Worm (Caenorhabditis elegans) whole organism, early embryonic: ENCODE results near the gene snr-4.
A peak's percentile ranks its signal among the peaks of the same experiment; 100 is the strongest.

Experiments used
- B0310.2 ChIP-seq: sonication (generic microtip); optimal IDR thresholded peaks from 2 replicates; lab custom pipeline; 2016; ENCODE audit warnings: mild to moderate bottlenecking, missing genetic modification characterization, missing compliant biosample characterization
- F13C5.2 ChIP-seq: sonication (generic microtip); optimal IDR thresholded peaks from 2 replicates; lab custom pipeline; 2017; ENCODE audit warnings: mild to moderate bottlenecking, missing genetic modification characterization, inconsistent platforms, missing compliant biosample characterization
- aly-1 ChIP-seq: sonication (generic microtip); optimal IDR thresholded peaks from 2 replicates; lab custom pipeline; 2016; ENCODE audit warnings: missing genetic modification characterization, missing compliant biosample characterization
- ama-1 ChIP-seq: fragments of 150-350 bp; optimal IDR thresholded peaks from 2 replicates; lab custom pipeline; 2014
- ceh-13 ChIP-seq: fragments of 200-800 bp; sonication (Bioruptor generic); optimal IDR thresholded peaks from 2 replicates; lab custom pipeline; 2018; ENCODE audit warnings: mild to moderate bottlenecking, missing genetic modification characterization, missing compliant biosample characterization
- ceh-36 ChIP-seq: sonication (generic microtip); optimal IDR thresholded peaks from 2 replicates; lab custom pipeline; 2016; ENCODE audit warnings: missing genetic modification characterization, inconsistent platforms, missing compliant biosample characterization
- ets-7 ChIP-seq: sonication (generic microtip); optimal IDR thresholded peaks from 2 replicates; lab custom pipeline; 2016; ENCODE audit warnings: missing genotype, missing genetic modification characterization, missing compliant biosample characterization
- flt-1 ChIP-seq: fragments of 200-800 bp; sonication (Bioruptor generic); IDR thresholded peaks from 2 replicates; pipeline ENCODE4 v1.3.6; 2022; ENCODE audit warnings: missing genetic modification characterization, missing compliant biosample characterization
- hmbx-1 ChIP-seq: sonication (generic microtip); optimal IDR thresholded peaks from 2 replicates; lab custom pipeline; 2016; ENCODE audit warnings: mild to moderate bottlenecking, missing genetic modification characterization, missing compliant biosample characterization
- hmg-4 ChIP-seq: fragments of 200-800 bp; sonication (Bioruptor generic); optimal IDR thresholded peaks from 2 replicates; lab custom pipeline; 2018; ENCODE audit warnings: mild to moderate bottlenecking, missing genetic modification characterization, missing compliant biosample characterization
- hnd-1 ChIP-seq: sonication (generic microtip); optimal IDR thresholded peaks from 2 replicates; lab custom pipeline; 2016; ENCODE audit warnings: missing genetic modification characterization, missing compliant biosample characterization
- pes-1 ChIP-seq: fragments of 200-800 bp; sonication (Bioruptor generic); IDR thresholded peaks from 2 replicates; pipeline ENCODE4 v1.3.6; 2022; ENCODE audit warnings: missing genetic modification reagents, missing genetic modification characterization, missing compliant biosample characterization
- scrt-1 ChIP-seq: fragments of 200-800 bp; sonication (Bioruptor generic); IDR thresholded peaks from 2 replicates; pipeline ENCODE4 v1.3.6; 2022; ENCODE audit warnings: missing genetic modification characterization, missing compliant biosample characterization
- sea-1 ChIP-seq: fragments of 200-800 bp; sonication (Bioruptor generic); conservative IDR thresholded peaks from 2 replicates; pipeline ENCODE4 v1.3.6; 2022; ENCODE audit warnings: missing genetic modification characterization, missing compliant biosample characterization
- tbx-11 ChIP-seq: fragments of 200-800 bp; sonication (Bioruptor generic); IDR thresholded peaks from 2 replicates; pipeline ENCODE4 v1.3.6; 2022; ENCODE audit warnings: missing genetic modification characterization, missing compliant biosample characterization
- tbx-37 ChIP-seq: fragments of 200-800 bp; sonication (Bioruptor generic); conservative IDR thresholded peaks from 2 replicates; pipeline ENCODE4 v1.3.6; 2022; ENCODE audit warnings: missing genetic modification reagents, missing genetic modification characterization, missing compliant biosample characterization
- tra-4 ChIP-seq: sonication (generic microtip); optimal IDR thresholded peaks from 2 replicates; lab custom pipeline; 2017; ENCODE audit warnings: missing genetic modification characterization, missing compliant biosample characterization

The snr-4 gene

DNA sequence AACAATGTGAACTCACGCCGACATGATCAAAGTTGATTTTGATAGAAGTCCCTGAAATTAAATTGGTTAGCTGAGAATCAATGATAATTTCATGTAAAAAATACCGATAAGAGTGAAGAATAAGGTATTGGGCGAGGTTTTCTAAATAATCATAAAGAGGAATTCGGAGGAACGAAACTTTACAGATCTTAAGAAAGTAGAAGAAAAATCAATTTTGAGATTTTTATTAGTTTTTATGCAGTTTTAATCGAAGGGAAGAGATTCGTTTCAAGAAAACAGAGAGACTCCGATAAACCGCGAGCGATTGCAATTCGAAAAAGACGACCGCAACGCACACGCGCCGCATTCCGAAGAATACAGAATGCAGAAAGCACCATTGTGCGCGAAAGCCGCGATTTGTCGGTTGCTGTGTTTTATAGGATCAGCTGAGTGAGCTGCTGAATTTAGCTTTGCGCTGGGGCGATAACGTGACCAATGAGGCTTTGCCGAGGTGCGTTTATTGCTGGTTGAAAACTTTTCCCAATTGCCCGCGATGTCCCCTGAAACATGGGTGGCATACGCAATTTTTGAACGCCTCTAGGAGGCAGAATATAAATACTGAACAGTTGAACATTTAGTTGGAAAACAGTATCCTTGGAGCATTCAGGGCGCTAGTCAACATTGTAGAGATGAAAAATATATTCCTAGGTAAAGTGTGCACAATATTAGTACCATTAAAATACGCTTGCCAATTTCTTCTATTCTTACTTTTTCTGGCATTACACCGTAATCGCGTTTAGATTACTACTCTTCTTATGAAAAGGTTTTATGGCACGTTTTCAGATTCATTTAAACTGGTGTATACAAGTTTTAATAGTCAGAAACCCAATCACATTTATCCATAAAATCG is at the start of gene snr-4:
TSS of gene snr-4 (minus strand) at position 51 of the 889 bp plus-strand sequence.
- TF ChIP-seq hmg-4 (GFP tag; lab: Kevin White, UChicago) = peak; percentile 57
- TF ChIP-seq F13C5.2 (tag; lab: Kevin White, UChicago) = peak; percentile 73
- TF ChIP-seq flt-1 (GFP tag; lab: Robert Waterston, UW) = peak; percentile 63
- TF ChIP-seq pes-1 (GFP tag; lab: Robert Waterston, UW) = peak; percentile 53; the same call in 1 of the 2 replicates
- TF ChIP-seq scrt-1 (GFP tag; lab: Robert Waterston, UW) = no peak
- TF ChIP-seq ceh-13 (GFP tag; lab: Kevin White, UChicago) = peak; percentile 6
- TF ChIP-seq ets-7 (tag; lab: Kevin White, UChicago) = no peak
- TF ChIP-seq ama-1 (lab: Kevin White, UChicago) = peak; percentile 94
- no peak for TF ChIP-seq tbx-11 (GFP tag; lab: Robert Waterston, UW)
- peak; percentile 8 for TF ChIP-seq tra-4 (tag; lab: Kevin White, UChicago)
- no peak for TF ChIP-seq aly-1 (tag; lab: Kevin White, UChicago)
- no peak for TF ChIP-seq hnd-1 (tag; lab: Kevin White, UChicago)
- TF ChIP-seq B0310.2 (tag; lab: Kevin White, UChicago) = peak; percentile 57
- TF ChIP-seq tbx-37 (GFP tag; lab: Robert Waterston, UW) = no peak; the same call in 1 of the 2 replicates
- TF ChIP-seq ceh-36 (tag; lab: Kevin White, UChicago) = peak; percentile 31
- TF ChIP-seq sea-1 = 0 out of 2 replicates have a peak, but pooled peaks have one; percentile 66
- TF ChIP-seq hmbx-1 = no peak

DNA sequence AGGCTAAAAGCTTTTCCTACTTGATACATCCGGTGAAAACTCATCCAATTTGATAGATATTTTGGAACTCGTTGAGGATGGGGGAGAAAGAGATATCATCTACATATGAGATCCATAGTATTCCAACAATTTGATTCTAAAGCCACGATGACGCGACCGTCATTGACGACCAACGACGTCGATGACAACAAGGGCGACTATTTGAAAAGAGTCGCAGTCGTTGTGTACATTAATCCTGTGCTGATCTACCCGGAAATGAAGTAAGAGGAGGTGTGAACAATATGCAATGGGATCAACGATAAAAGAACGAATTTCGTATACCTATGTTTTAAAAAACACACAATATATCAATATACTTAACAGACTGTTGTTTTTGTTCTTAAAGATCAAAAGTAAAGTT is 48.6 kb upstream of the snr-4 start:
- TF ChIP-seq ceh-36 (tag; lab: Kevin White, UChicago) (no peak), tbx-11 (GFP tag; lab: Robert Waterston, UW) (no peak), ceh-13 (GFP tag; lab: Kevin White, UChicago) (no peak), F13C5.2 (tag; lab: Kevin White, UChicago) (no peak), hmg-4 (GFP tag; lab: Kevin White, UChicago) (no peak), B0310.2 (tag; lab: Kevin White, UChicago) (no peak), ets-7 (tag; lab: Kevin White, UChicago) (no peak), pes-1 (GFP tag; lab: Robert Waterston, UW) (no peak), hnd-1 (tag; lab: Kevin White, UChicago) (no peak), ama-1 (lab: Kevin White, UChicago) (no peak), sea-1 (no peak)

DNA sequence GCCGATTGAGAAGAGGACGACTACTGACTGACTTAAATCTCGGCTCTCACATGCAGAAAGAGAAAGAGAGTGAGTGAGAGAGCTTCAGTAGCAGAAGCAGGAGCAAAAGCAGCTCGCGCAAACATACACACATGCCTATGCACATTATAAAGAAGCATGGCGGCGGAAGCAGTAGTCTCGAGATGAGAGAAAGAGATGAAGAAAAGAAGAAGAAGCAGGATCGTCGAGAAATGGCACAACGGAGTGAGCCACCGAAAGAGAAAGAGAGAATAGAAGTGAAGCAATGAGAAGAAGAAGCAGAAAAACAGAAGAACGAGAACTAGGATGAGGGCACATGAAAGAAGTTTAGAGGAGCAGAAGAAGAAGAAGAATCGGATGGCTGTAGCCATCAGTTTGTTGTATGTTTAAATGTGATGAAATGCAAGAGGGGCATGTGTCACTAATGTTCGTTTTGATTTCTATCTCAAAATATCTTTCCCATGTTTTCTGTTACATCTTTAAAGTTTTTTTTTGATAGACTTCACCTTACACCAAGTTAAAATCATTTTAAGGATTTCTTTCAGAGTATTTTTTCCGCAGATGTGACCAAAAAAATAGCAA is 47.5 kb upstream of the snr-4 start:
- no peak for TF ChIP-seq scrt-1 (GFP tag; lab: Robert Waterston, UW)
- TF ChIP-seq hmbx-1 = no peak
- TF ChIP-seq ceh-36 (tag; lab: Kevin White, UChicago) = no peak
- TF ChIP-seq pes-1 (GFP tag; lab: Robert Waterston, UW) = no peak
- no peak for TF ChIP-seq sea-1
- no peak for TF ChIP-seq B0310.2 (tag; lab: Kevin White, UChicago)
- no peak for TF ChIP-seq F13C5.2 (tag; lab: Kevin White, UChicago)

DNA sequence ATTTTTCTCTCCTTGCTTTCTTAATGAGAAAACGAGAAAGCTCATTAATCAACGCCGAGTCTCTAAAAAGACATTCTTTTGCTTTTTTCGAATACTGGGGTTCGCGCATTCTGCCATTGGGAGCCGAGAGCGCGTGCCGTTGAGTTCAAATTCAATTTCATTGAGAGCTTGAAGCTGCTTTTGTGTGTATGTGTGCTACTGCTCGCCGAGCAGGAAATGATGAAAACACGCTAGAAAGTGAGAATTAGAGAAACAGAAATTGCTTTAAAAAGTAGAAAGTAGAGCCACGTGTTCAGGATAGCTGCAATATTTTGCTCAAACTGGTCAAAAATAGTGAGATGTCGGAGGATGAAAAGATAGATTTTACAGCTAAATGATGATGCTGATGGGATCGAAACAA is 46.2 kb upstream of the snr-4 start:
- TF ChIP-seq B0310.2 (tag; lab: Kevin White, UChicago) = no peak
- no peak for TF ChIP-seq scrt-1 (GFP tag; lab: Robert Waterston, UW)
- TF ChIP-seq tbx-37 (GFP tag; lab: Robert Waterston, UW) = no peak
- TF ChIP-seq aly-1 (tag; lab: Kevin White, UChicago) = no peak
- TF ChIP-seq tra-4 (tag; lab: Kevin White, UChicago) = no peak
- no peak for TF ChIP-seq hmg-4 (GFP tag; lab: Kevin White, UChicago)
- no peak for TF ChIP-seq F13C5.2 (tag; lab: Kevin White, UChicago)
- no peak for TF ChIP-seq hmbx-1
- no peak for TF ChIP-seq ceh-13 (GFP tag; lab: Kevin White, UChicago)
- TF ChIP-seq hnd-1 (tag; lab: Kevin White, UChicago) = no peak
- TF ChIP-seq ceh-36 (tag; lab: Kevin White, UChicago) = no peak
- TF ChIP-seq ets-7 (tag; lab: Kevin White, UChicago) = no peak
- no peak for TF ChIP-seq ama-1 (lab: Kevin White, UChicago)
- TF ChIP-seq tbx-11 (GFP tag; lab: Robert Waterston, UW) = no peak
- no peak for TF ChIP-seq flt-1 (GFP tag; lab: Robert Waterston, UW)
- TF ChIP-seq sea-1 = no peak
- no peak for TF ChIP-seq pes-1 (GFP tag; lab: Robert Waterston, UW)

DNA sequence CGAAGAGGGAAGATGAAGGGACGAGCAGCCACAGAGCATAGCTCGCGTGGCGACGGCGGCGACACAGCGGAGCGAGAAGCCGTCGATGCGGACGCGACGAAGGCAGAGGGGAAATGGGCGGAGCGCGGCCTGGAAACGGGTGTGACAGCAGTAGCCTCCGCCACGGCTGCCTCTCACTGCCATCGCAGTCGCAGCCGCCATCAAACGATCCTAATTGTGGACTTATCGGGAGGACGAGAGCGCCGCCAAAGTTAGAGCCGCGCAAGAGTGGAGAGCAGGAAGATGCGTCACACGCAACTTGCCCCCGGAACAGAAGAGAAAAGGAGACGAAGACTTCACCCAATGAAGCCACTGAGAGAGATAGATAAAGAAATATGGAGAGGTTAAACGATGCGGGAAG is 44.8 kb upstream of the snr-4 start:
- TF ChIP-seq scrt-1 (GFP tag; lab: Robert Waterston, UW) = peak; percentile 67; the same call in 1 of the 2 replicates
- TF ChIP-seq aly-1 (tag; lab: Kevin White, UChicago) = peak; percentile 62
- TF ChIP-seq F13C5.2 (tag; lab: Kevin White, UChicago) = no peak

DNA sequence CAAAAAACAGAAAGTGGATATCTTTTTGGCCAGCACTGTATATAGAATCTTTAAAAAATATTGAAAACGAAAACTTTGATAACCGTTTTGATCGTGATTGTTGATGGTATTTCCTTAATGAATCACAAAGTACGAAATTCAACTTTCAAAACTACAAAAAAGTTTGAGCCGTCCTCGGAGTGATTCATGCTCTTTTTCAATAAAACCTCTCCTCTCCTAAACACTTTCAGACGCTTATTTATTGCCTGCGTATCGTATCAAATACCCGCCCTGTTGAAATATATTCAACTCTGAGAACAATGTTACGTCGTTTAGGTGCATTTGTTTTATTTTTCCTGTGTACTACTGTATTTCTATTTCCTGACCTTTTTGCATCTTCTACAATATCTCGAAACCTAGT is 41.4 kb upstream of the snr-4 start:
- TF ChIP-seq tra-4 (tag; lab: Kevin White, UChicago) (no peak), aly-1 (tag; lab: Kevin White, UChicago) (no peak), tbx-11 (GFP tag; lab: Robert Waterston, UW) (no peak), ets-7 (tag; lab: Kevin White, UChicago) (no peak), sea-1 (no peak), hnd-1 (tag; lab: Kevin White, UChicago) (no peak), ama-1 (lab: Kevin White, UChicago) (no peak)
